Fruit fly (Drosophila melanogaster) whole organism, embryonic: ENCODE measurements around the gene CG18788.
A peak's percentile ranks its signal among the peaks of the same experiment; 100 is the strongest.

Experiments
- ATbp ChIP-seq: fragments of 200-800 bp; sonication (Bioruptor generic); optimal IDR thresholded peaks from 2 replicates; lab custom pipeline; 2017; ENCODE audit warnings: missing biosample characterization, mild to moderate bottlenecking, missing genetic modification characterization, missing genetic modification reagents
- Abd-B ChIP-seq: fragments of 200-800 bp; sonication (Bioruptor generic); optimal IDR thresholded peaks from 2 replicates; lab custom pipeline; 2018; ENCODE audit warnings: missing biosample characterization, mild to moderate bottlenecking, missing genetic modification characterization, moderate library complexity
- B-H1 ChIP-seq: fragments of 200-800 bp; sonication (Bioruptor generic); IDR thresholded peaks from 3 replicates; pipeline ENCODE4 v1.3.6; 2022; ENCODE audit warnings: missing biosample characterization, missing genetic modification characterization
- Blimp-1 ChIP-seq: fragments of 200-800 bp; sonication (Bioruptor generic); optimal IDR thresholded peaks from 3 replicates; lab custom pipeline; 2018; ENCODE audit warnings: missing biosample characterization, missing genetic modification characterization, mild to moderate bottlenecking, moderate library complexity, missing genetic modification reagents
- CG10274 ChIP-seq: fragments of 200-800 bp; sonication (Bioruptor generic); optimal IDR thresholded peaks from 3 replicates; lab custom pipeline; 2017; ENCODE audit warnings: missing biosample characterization, mild to moderate bottlenecking, missing genetic modification characterization
- CG10321 ChIP-seq: fragments of 200-800 bp; sonication (Bioruptor generic); IDR thresholded peaks from 2 replicates; pipeline ENCODE4 v1.3.6; 2022; ENCODE audit warnings: missing biosample characterization, missing genetic modification characterization
- CG10366 ChIP-seq: fragments of 200-800 bp; sonication (Bioruptor generic); IDR thresholded peaks from 2 replicates; pipeline ENCODE4 v1.3.6; 2022; ENCODE audit warnings: missing biosample characterization, missing genetic modification characterization
- CG10462 ChIP-seq: fragments of 200-800 bp; sonication (Bioruptor generic); optimal IDR thresholded peaks from 2 replicates; lab custom pipeline; 2016; ENCODE audit warnings: missing biosample characterization, missing genetic modification characterization
- CG11093 ChIP-seq: fragments of 200-800 bp; sonication (Bioruptor generic); IDR thresholded peaks from 3 replicates; pipeline ENCODE4 v1.3.6; 2022; ENCODE audit warnings: missing biosample characterization, missing genetic modification characterization
- CG11456 ChIP-seq: fragments of 200-800 bp; sonication (Bioruptor generic); IDR thresholded peaks from 3 replicates; pipeline ENCODE4 v1.3.6; 2022; ENCODE audit warnings: missing biosample characterization, missing genetic modification characterization
- CG11723 ChIP-seq: fragments of 200-800 bp; sonication (Bioruptor generic); optimal IDR thresholded peaks from 2 replicates; lab custom pipeline; 2017; ENCODE audit warnings: missing biosample characterization, mild to moderate bottlenecking, missing genetic modification characterization
- CG12104 ChIP-seq: fragments of 200-800 bp; sonication (Bioruptor generic); optimal IDR thresholded peaks from 3 replicates; lab custom pipeline; 2016; ENCODE audit warnings: missing biosample characterization, missing genetic modification characterization
- CG14860 ChIP-seq: fragments of 200-800 bp; sonication (Bioruptor generic); IDR thresholded peaks from 3 replicates; pipeline ENCODE4 v1.3.6; 2022; ENCODE audit warnings: missing biosample characterization, missing genetic modification characterization; ENCODE audit not compliant: partially characterized antibody
- CG1529 ChIP-seq: fragments of 200-800 bp; sonication (Bioruptor generic); optimal IDR thresholded peaks from 3 replicates; lab custom pipeline; 2018; ENCODE audit warnings: missing biosample characterization, missing genetic modification characterization
- CG16863 ChIP-seq: fragments of 200-800 bp; sonication (Bioruptor generic); optimal IDR thresholded peaks from 3 replicates; lab custom pipeline; 2016; ENCODE audit warnings: missing biosample characterization, missing genetic modification characterization
- CG17186 ChIP-seq: fragments of 200-800 bp; sonication (Bioruptor generic); optimal IDR thresholded peaks from 3 replicates; lab custom pipeline; 2017; ENCODE audit warnings: missing biosample characterization, missing genetic modification reagents, missing genetic modification characterization
- CG18619 ChIP-seq: fragments of 200-800 bp; sonication (Bioruptor generic); optimal IDR thresholded peaks from 3 replicates; lab custom pipeline; 2017; ENCODE audit warnings: missing biosample characterization, mild to moderate bottlenecking, missing genetic modification characterization
- CG2875 ChIP-seq: fragments of 200-800 bp; sonication (Bioruptor generic); optimal IDR thresholded peaks from 2 replicates; lab custom pipeline; 2017; ENCODE audit warnings: missing biosample characterization, mild to moderate bottlenecking, missing genetic modification characterization, missing genetic modification reagents
- CG3163 ChIP-seq: fragments of 200-800 bp; sonication (Bioruptor generic); optimal IDR thresholded peaks from 3 replicates; lab custom pipeline; 2016; ENCODE audit warnings: missing biosample characterization, missing genetic modification characterization
- CG4328 ChIP-seq: fragments of 200-800 bp; sonication (Bioruptor generic); optimal IDR thresholded peaks from 3 replicates; lab custom pipeline; 2017; ENCODE audit warnings: missing biosample characterization, missing genetic modification reagents, missing genetic modification characterization
- CG4854 ChIP-seq: fragments of 200-800 bp; sonication (Bioruptor generic); optimal IDR thresholded peaks from 2 replicates; lab custom pipeline; 2016; ENCODE audit warnings: missing biosample characterization, missing genetic modification characterization, inconsistent platforms
- CG7357 ChIP-seq: fragments of 200-800 bp; sonication (Bioruptor generic); IDR thresholded peaks from 3 replicates; pipeline ENCODE4 v1.3.6; 2022; ENCODE audit warnings: missing biosample characterization, missing genetic modification characterization
- CG7839 ChIP-seq: fragments of 200-800 bp; sonication (Bioruptor generic); optimal IDR thresholded peaks from 3 replicates; lab custom pipeline; 2018; ENCODE audit warnings: missing biosample characterization, mild to moderate bottlenecking, missing genetic modification characterization, moderate library complexity
- CG8388 ChIP-seq: fragments of 200-800 bp; sonication (Bioruptor generic); optimal IDR thresholded peaks from 2 replicates; lab custom pipeline; 2019; ENCODE audit warnings: missing biosample characterization, mild to moderate bottlenecking, missing genetic modification characterization, moderate library complexity
- CTCF ChIP-seq: fragments of 200-800 bp; sonication (Bioruptor generic); optimal IDR thresholded peaks from 2 replicates; lab custom pipeline; 2017; ENCODE audit warnings: missing biosample characterization, mild to moderate bottlenecking, missing genetic modification characterization, moderate library complexity
- D19A ChIP-seq: fragments of 200-800 bp; optimal IDR thresholded peaks from 3 replicates; lab custom pipeline; 2019; ENCODE audit warnings: missing biosample characterization, mild to moderate bottlenecking, missing genetic modification characterization, moderate library complexity
- Hr51 ChIP-seq, 2 experiments: fragments of 200-800 bp; sonication (Bioruptor generic); optimal IDR thresholded peaks; 2 replicates in 1 of 2; 3 replicates in 1 of 2; lab custom pipeline; 2016 to 2018; ENCODE audit warnings: missing biosample characterization in 2 of 2, missing genetic modification characterization in 2 of 2, mild to moderate bottlenecking in 1 of 2, moderate library complexity in 1 of 2
- NC2α ChIP-seq: fragments of 200-800 bp; sonication (Bioruptor generic); optimal IDR thresholded peaks from 2 replicates; lab custom pipeline; 2016; ENCODE audit warnings: missing biosample characterization, missing genetic modification characterization
- Pdp1 ChIP-seq, 2 experiments: fragments of 200-800 bp; sonication (Bioruptor generic); optimal IDR thresholded peaks; 3 replicates each; lab custom pipeline; 2016; ENCODE audit warnings: missing biosample characterization in 2 of 2, missing genetic modification characterization in 2 of 2, mild to moderate bottlenecking in 1 of 2, moderate library complexity in 1 of 2
- Spps ChIP-seq: fragments of 200-800 bp; sonication (Bioruptor generic); optimal IDR thresholded peaks from 2 replicates; lab custom pipeline; 2018; ENCODE audit warnings: missing biosample characterization, mild to moderate bottlenecking, missing genetic modification characterization
- Xbp1 ChIP-seq: fragments of 200-800 bp; sonication (Bioruptor generic); optimal IDR thresholded peaks from 3 replicates; lab custom pipeline; 2016; ENCODE audit warnings: missing biosample characterization, mild to moderate bottlenecking, missing genetic modification characterization
- Xrp1 ChIP-seq: fragments of 200-800 bp; sonication (Bioruptor generic); IDR thresholded peaks from 2 replicates; pipeline ENCODE4 v1.3.6; 2022; ENCODE audit warnings: missing biosample characterization, missing genetic modification characterization
- bbx ChIP-seq: fragments of 200-800 bp; sonication (Bioruptor generic); IDR thresholded peaks from 2 replicates; pipeline ENCODE4 v1.3.6; 2022; ENCODE audit warnings: missing biosample characterization, missing genetic modification characterization; ENCODE audit not compliant: partially characterized antibody
- cato ChIP-seq: fragments of 200-800 bp; sonication (Bioruptor generic); optimal IDR thresholded peaks from 2 replicates; lab custom pipeline; 2016; ENCODE audit warnings: missing biosample characterization, missing genetic modification characterization, borderline replicate concordance
- ci ChIP-seq: fragments of 200-800 bp; sonication (Bioruptor generic); IDR thresholded peaks from 3 replicates; pipeline ENCODE4 v1.3.6; 2022; ENCODE audit warnings: missing biosample characterization, missing genetic modification characterization
- crol ChIP-seq: fragments of 200-800 bp; sonication (Bioruptor generic); IDR thresholded peaks from 2 replicates; pipeline ENCODE4 v1.3.6; 2022; ENCODE audit warnings: missing biosample characterization, missing genetic modification characterization
- dati ChIP-seq: fragments of 200-800 bp; sonication (Bioruptor generic); IDR thresholded peaks from 2 replicates; pipeline ENCODE4 v1.3.6; 2022; ENCODE audit warnings: missing biosample characterization, missing genetic modification characterization
- fd96Cb ChIP-seq: fragments of 200-800 bp; sonication (Bioruptor generic); optimal IDR thresholded peaks from 2 replicates; lab custom pipeline; 2018; ENCODE audit warnings: missing biosample characterization, mild to moderate bottlenecking, missing genetic modification characterization, moderate library complexity
- gcm ChIP-seq: fragments of 200-800 bp; sonication (Bioruptor generic); optimal IDR thresholded peaks from 2 replicates; lab custom pipeline; 2019; ENCODE audit warnings: missing biosample characterization, mild to moderate bottlenecking, missing genetic modification characterization, moderate library complexity
- ken ChIP-seq: fragments of 200-800 bp; sonication (Bioruptor generic); IDR thresholded peaks from 3 replicates; pipeline ENCODE4 v1.3.6; 2022; ENCODE audit warnings: missing biosample characterization, missing genetic modification characterization
- mld ChIP-seq: fragments of 200-800 bp; sonication (Bioruptor generic); IDR thresholded peaks from 3 replicates; pipeline ENCODE4 v1.3.6; 2022; ENCODE audit warnings: missing biosample characterization, missing genetic modification characterization; ENCODE audit not compliant: partially characterized antibody
- repo ChIP-seq: fragments of 200-800 bp; sonication (Bioruptor generic); optimal IDR thresholded peaks from 2 replicates; lab custom pipeline; 2016; ENCODE audit warnings: missing biosample characterization, missing genetic modification characterization
- scrt ChIP-seq: fragments of 200-800 bp; sonication (Bioruptor generic); optimal IDR thresholded peaks from 2 replicates; lab custom pipeline; 2018; ENCODE audit warnings: missing biosample characterization, mild to moderate bottlenecking, missing genetic modification characterization, moderate library complexity
- sens ChIP-seq: fragments of 200-800 bp; sonication (Bioruptor generic); peaks from one replicate; lab custom pipeline; 2016; ENCODE audit warnings: missing biosample characterization, missing genetic modification characterization
- unc-4 ChIP-seq: fragments of 200-800 bp; sonication (Bioruptor generic); IDR thresholded peaks from 2 replicates; pipeline ENCODE4 v1.3.6; 2022; ENCODE audit warnings: missing biosample characterization, missing genetic modification characterization; ENCODE audit not compliant: partially characterized antibody
- vnd ChIP-seq: fragments of 200-800 bp; sonication (Bioruptor generic); IDR thresholded peaks from 3 replicates; pipeline ENCODE4 v1.3.6; 2022; ENCODE audit warnings: missing biosample characterization, missing genetic modification characterization; ENCODE audit not compliant: partially characterized antibody
- z ChIP-seq: fragments of 200-800 bp; sonication (Bioruptor generic); IDR thresholded peaks from 3 replicates; pipeline ENCODE4 v1.3.6; 2022; ENCODE audit warnings: missing biosample characterization, missing genetic modification characterization

CG18788 gene

dm6 chr2L:12026458-12027431, 7.2 kb upstream of the CG18788 start (continued):
- peak; percentile 13; the same call in 1 of the 2 replicates for TF ChIP-seq dati (GFP tag; lab: Robert Waterston, UW)
- TF ChIP-seq CG10462 (GFP tag; lab: Kevin White, UChicago) = peak; percentile 6
- peak; percentile 34 for TF ChIP-seq CG4328 (GFP tag; lab: Kevin White, UChicago)
- TF ChIP-seq fd96Cb (tag; lab: Kevin White, UChicago) = peak; percentile 57
- no peak for TF ChIP-seq CG10321 (GFP tag; lab: Robert Waterston, UW)
- TF ChIP-seq sens (GFP tag; lab: Kevin White, UChicago) = peak; percentile 68
- 0 out of 3 replicates have a peak, but pooled peaks have one; percentile 27 for TF ChIP-seq CG7357 (GFP tag; lab: Robert Waterston, UW)
- no peak for TF ChIP-seq vnd (GFP tag; lab: Robert Waterston, UW)
- peak in 1 of 2 experiments; percentile 75 for TF ChIP-seq Hr51 (GFP tag; optimal IDR thresholded peaks at IDR 0.05; lab: Kevin White, UChicago)
- TF ChIP-seq Blimp-1 (GFP tag; lab: Kevin White, UChicago) = peak; percentile 63
- TF ChIP-seq CG7839 (tag; lab: Kevin White, UChicago) = peak; percentile 69
- TF ChIP-seq Xrp1 = no peak; the same call in none of the 2 replicates
- TF ChIP-seq CG11456 = peak; percentile 68; the same call in 1 of the 3 replicates
- peak; percentile 22 for TF ChIP-seq NC2α (GFP tag; lab: Kevin White, UChicago)
- TF ChIP-seq D19A = peak; percentile 36
- peak; percentile 36 for TF ChIP-seq CG12104 (GFP tag; lab: Kevin White, UChicago)
- TF ChIP-seq mld = no peak
- TF ChIP-seq CG2875 (GFP tag; lab: Kevin White, UChicago) = no peak
- peak; percentile 31; the same call in 1 of the 2 replicates for TF ChIP-seq crol (GFP tag; lab: Robert Waterston, UW)
- TF ChIP-seq CG4854 (GFP tag; lab: Kevin White, UChicago) = no peak
- TF ChIP-seq CG16863 (GFP tag; lab: Kevin White, UChicago) = peak; percentile 15
- peak; percentile 44; the same call in 1 of the 3 replicates for TF ChIP-seq ci (GFP tag; lab: Robert Waterston, UW)
- peak; percentile 19 for TF ChIP-seq CG11723 (GFP tag; lab: Kevin White, UChicago)
- TF ChIP-seq CG17186 (GFP tag; lab: Kevin White, UChicago) = no peak
- no peak for TF ChIP-seq bbx (GFP tag; lab: Robert Waterston, UW)
- peak; percentile 29 for TF ChIP-seq Abd-B
- peak in 1 of 2 experiments; percentile 37 for TF ChIP-seq Pdp1 (GFP tag; optimal IDR thresholded peaks at IDR 0.05; lab: Kevin White, UChicago)
- no peak for TF ChIP-seq z (GFP tag; lab: Robert Waterston, UW)
- no peak for TF ChIP-seq CG11093 (GFP tag; lab: Robert Waterston, UW)
- TF ChIP-seq CG10366 (GFP tag; lab: Robert Waterston, UW) = peak; percentile 25; the same call in 1 of the 2 replicates
- peak; percentile 28 for TF ChIP-seq CG3163
- no peak for TF ChIP-seq CG10274 (GFP tag; lab: Kevin White, UChicago)
- peak; percentile 27 for TF ChIP-seq CG1529 (GFP tag; lab: Kevin White, UChicago)
- peak; percentile 79 for TF ChIP-seq CG18619 (GFP tag; lab: Kevin White, UChicago)
- TF ChIP-seq CG14860 (GFP tag; lab: Robert Waterston, UW) = no peak
- no peak for TF ChIP-seq CTCF (GFP tag; lab: Kevin White, UChicago)
- TF ChIP-seq ATbp = peak; percentile 41
- peak; percentile 24 for TF ChIP-seq Spps (tag; lab: Kevin White, UChicago)
- TF ChIP-seq scrt = peak; percentile 6
- TF ChIP-seq Xbp1 (GFP tag; lab: Kevin White, UChicago) = peak; percentile 61
- TF ChIP-seq unc-4 (GFP tag; lab: Robert Waterston, UW) = no peak; the same call in 1 of the 2 replicates
- TF ChIP-seq gcm (GFP tag; lab: Kevin White, UChicago) = peak; percentile 20
- peak; percentile 55; the same call in 2 of the 3 replicates for TF ChIP-seq ken (GFP tag; lab: Robert Waterston, UW)
- TF ChIP-seq cato (GFP tag; lab: Kevin White, UChicago) = peak; percentile 29
- TF ChIP-seq CG8388 (GFP tag; lab: Kevin White, UChicago) = peak; percentile 46
- peak; percentile 20; the same call in 1 of the 3 replicates for TF ChIP-seq B-H1
- TF ChIP-seq repo (GFP tag; lab: Kevin White, UChicago) = no peak
